Fruit fly (Drosophila melanogaster): ENCODE measurements around the gene Tsp26A.

The Tsp26A gene

dm6 chr2L:6051212-6051621, 51.2 kb downstream of the Tsp26A start (continued):
- TF ChIP-seq CG17186 (GFP tag; optimal IDR thresholded peaks at IDR 0.05) (peak; percentile 79), CG10543 (GFP tag; optimal IDR thresholded peaks at IDR 0.05) (peak; percentile 96), CG13296 (GFP tag; optimal IDR thresholded peaks at IDR 0.05) (peak; percentile 99), fd64A (GFP tag; optimal IDR thresholded peaks at IDR 0.05) (peak; percentile 96), B-H1 (GFP tag; IDR thresholded peaks at IDR 0.05) (peak; percentile 89), CG4404 (GFP tag; IDR thresholded peaks at IDR 0.05) (peak; percentile 41; the same call in 1 of the 2 replicates), Xrp1 (GFP tag; IDR thresholded peaks at IDR 0.05) (peak; percentile 96), esg (GFP tag; conservative IDR thresholded peaks at IDR 0.05) (peak; percentile 91), jumu (GFP tag; optimal IDR thresholded peaks at IDR 0.05) (peak; percentile 94), HLH4C (GFP tag; IDR thresholded peaks at IDR 0.05; ENCODE audit: partially characterized antibody) (no peak), CG7357 (GFP tag; IDR thresholded peaks at IDR 0.05) (0 out of 3 replicates have a peak, but pooled peaks have one; percentile 76), ham (GFP tag; IDR thresholded peaks at IDR 0.05) (peak; percentile 61; the same call in 1 of the 2 replicates), CG12104 (GFP tag; optimal IDR thresholded peaks at IDR 0.05) (peak; percentile 96), Xbp1 (GFP tag; optimal IDR thresholded peaks at IDR 0.05) (peak; percentile 95), Fer1 (GFP tag; optimal IDR thresholded peaks at IDR 0.05) (peak; percentile 99), trem (tag; optimal IDR thresholded peaks at IDR 0.05) (peak; percentile 93), sc (optimal IDR thresholded peaks at IDR 0.05) (no peak), sc (GFP tag; optimal IDR thresholded peaks at IDR 0.05) (peak; percentile 78), nau (GFP tag; optimal IDR thresholded peaks at IDR 0.05) (no peak), Doc2 (GFP tag; IDR thresholded peaks at IDR 0.05) (no peak), Sin3A (optimal IDR thresholded peaks at IDR 0.05) (no peak), stwl (tag; optimal IDR thresholded peaks at IDR 0.05) (peak; percentile 42), CG16779 (GFP tag; IDR thresholded peaks at IDR 0.05) (peak; percentile 69; the same call in 1 of the 2 replicates), yki (optimal IDR thresholded peaks at IDR 0.05) (no peak), ranshi (GFP tag; IDR thresholded peaks at IDR 0.05) (peak; percentile 93), h (optimal IDR thresholded peaks at IDR 0.05) (no peak), wor (GFP tag; IDR thresholded peaks at IDR 0.05) (peak; percentile 91), CG30020 (tag; optimal IDR thresholded peaks at IDR 0.05) (peak; percentile 70), ken (GFP tag; IDR thresholded peaks at IDR 0.05) (peak; percentile 93), sd (tag; optimal IDR thresholded peaks at IDR 0.05) (no peak), pros (GFP tag; optimal IDR thresholded peaks at IDR 0.05) (peak; percentile 85), MESR4 (GFP tag; optimal IDR thresholded peaks at IDR 0.05) (peak; percentile 46), hbn (GFP tag; IDR thresholded peaks at IDR 0.05; ENCODE audit: partially characterized antibody) (no peak), CG12155 (GFP tag; optimal IDR thresholded peaks at IDR 0.05) (peak; percentile 89), CG17328 (GFP tag; IDR thresholded peaks at IDR 0.05) (peak; percentile 96), Optix (GFP tag; IDR thresholded peaks at IDR 0.05) (peak; percentile 91), BtbVII (GFP tag; optimal IDR thresholded peaks at IDR 0.05) (peak; percentile 97), maf-S (GFP tag; optimal IDR thresholded peaks at IDR 0.05) (peak; percentile 91), lbe (GFP tag; optimal IDR thresholded peaks at IDR 0.05) (peak; percentile 93), Meics (GFP tag; optimal IDR thresholded peaks at IDR 0.05) (peak; percentile 97), Oaz (GFP tag; IDR thresholded peaks at IDR 0.05) (peak; percentile 90), usp (GFP tag; optimal IDR thresholded peaks at IDR 0.05) (no peak), CG8388 (GFP tag; optimal IDR thresholded peaks at IDR 0.05) (peak; percentile 97), Nf-YC (tag; optimal IDR thresholded peaks at IDR 0.05) (peak; percentile 87), CG11085 (GFP tag; IDR thresholded peaks at IDR 0.05) (peak; percentile 50; the same call in 1 of the 2 replicates), insv (GFP tag; optimal IDR thresholded peaks at IDR 0.05) (peak; percentile 5 to 77), CG32772 (GFP tag; IDR thresholded peaks at IDR 0.05) (peak; percentile 72), CG6254 (GFP tag; optimal IDR thresholded peaks at IDR 0.05) (peak; percentile 95), CG7786 (GFP tag; optimal IDR thresholded peaks at IDR 0.05) (peak; percentile 86), ERR (GFP tag; optimal IDR thresholded peaks at IDR 0.05) (peak; percentile 95), D19B (GFP tag; optimal IDR thresholded peaks at IDR 0.05) (peak; percentile 84), CG14050 (GFP tag; IDR thresholded peaks at IDR 0.05) (peak; percentile 96), Gsc (GFP tag; IDR thresholded peaks at IDR 0.05) (no peak; the same call in 1 of the 2 replicates)
